Fruit fly (Drosophila melanogaster) whole organism, embryonic: ENCODE data around the gene nkt.

Source experiments
- Ada2b ChIP-seq: fragments of 200-800 bp; sonication (Bioruptor generic); IDR thresholded peaks from 2 replicates; pipeline ENCODE4 v1.3.6; 2022; ENCODE audit warnings: missing biosample characterization, missing genetic modification characterization
- CG10654 ChIP-seq: fragments of 200-800 bp; sonication (Bioruptor generic); optimal IDR thresholded peaks from 2 replicates; lab custom pipeline; 2016; ENCODE audit warnings: missing biosample characterization, missing genetic modification characterization
- CG11093 ChIP-seq: fragments of 200-800 bp; sonication (Bioruptor generic); IDR thresholded peaks from 3 replicates; pipeline ENCODE4 v1.3.6; 2022; ENCODE audit warnings: missing biosample characterization, missing genetic modification characterization
- CG12299 ChIP-seq: fragments of 200-800 bp; sonication (Bioruptor generic); optimal IDR thresholded peaks from 2 replicates; lab custom pipeline; 2018; ENCODE audit warnings: missing biosample characterization, mild to moderate bottlenecking, missing genetic modification characterization
- CG18262 ChIP-seq: fragments of 200-800 bp; optimal IDR thresholded peaks from 3 replicates; lab custom pipeline; 2019; ENCODE audit warnings: missing biosample characterization, mild to moderate bottlenecking, missing genetic modification characterization, moderate library complexity
- CG18764 ChIP-seq: fragments of 200-800 bp; sonication (Bioruptor generic); optimal IDR thresholded peaks from 3 replicates; lab custom pipeline; 2016; ENCODE audit warnings: missing biosample characterization, missing genetic modification characterization
- CG2202 ChIP-seq: fragments of 200-800 bp; sonication (Bioruptor generic); optimal IDR thresholded peaks from 2 replicates; lab custom pipeline; 2018; ENCODE audit warnings: missing biosample characterization, mild to moderate bottlenecking, missing genetic modification characterization
- CG2712 ChIP-seq: fragments of 200-800 bp; optimal IDR thresholded peaks from 3 replicates; lab custom pipeline; 2019; ENCODE audit warnings: missing biosample characterization, mild to moderate bottlenecking, missing genetic modification characterization, moderate library complexity
- CG34376 ChIP-seq: fragments of 200-800 bp; sonication (Bioruptor generic); optimal IDR thresholded peaks from 2 replicates; lab custom pipeline; 2018; ENCODE audit warnings: missing biosample characterization, mild to moderate bottlenecking, missing genetic modification characterization
- CG6683 ChIP-seq: fragments of 200-800 bp; sonication (Bioruptor generic); optimal IDR thresholded peaks from 2 replicates; lab custom pipeline; 2017; ENCODE audit warnings: missing biosample characterization, mild to moderate bottlenecking, missing genetic modification characterization, missing genetic modification reagents
- CG6791 ChIP-seq: fragments of 200-800 bp; sonication (Bioruptor generic); IDR thresholded peaks from 3 replicates; pipeline ENCODE4 v1.3.6; 2022; ENCODE audit warnings: missing biosample characterization, missing genetic modification characterization; ENCODE audit not compliant: partially characterized antibody
- CG7786 ChIP-seq: fragments of 200-800 bp; sonication (Bioruptor generic); optimal IDR thresholded peaks from 2 replicates; lab custom pipeline; 2016; ENCODE audit warnings: missing biosample characterization, missing genetic modification characterization
- CG8359 ChIP-seq: fragments of 200-800 bp; sonication (Bioruptor generic); optimal IDR thresholded peaks from 2 replicates; lab custom pipeline; 2017; ENCODE audit warnings: missing biosample characterization, mild to moderate bottlenecking, missing genetic modification characterization, borderline replicate concordance
- CG8924 ChIP-seq: fragments of 200-800 bp; optimal IDR thresholded peaks from 3 replicates; lab custom pipeline; 2019; ENCODE audit warnings: missing biosample characterization, mild to moderate bottlenecking, missing genetic modification characterization, moderate library complexity
- CG9817 ChIP-seq: fragments of 200-800 bp; sonication (Bioruptor generic); optimal IDR thresholded peaks from 2 replicates; lab custom pipeline; 2018; ENCODE audit warnings: missing biosample characterization, mild to moderate bottlenecking, missing genetic modification characterization, moderate library complexity
- CrebB ChIP-seq: fragments of 200-800 bp; sonication (Bioruptor generic); optimal IDR thresholded peaks from 3 replicates; lab custom pipeline; 2018; ENCODE audit warnings: missing biosample characterization, mild to moderate bottlenecking, missing genetic modification characterization
- D ChIP-seq, 2 experiments: fragments of 200-800 bp in 1 of 2; fragments of >200 bp in 1 of 2; sonication (Bioruptor generic) in 1 of 2; optimal IDR thresholded peaks; 2 replicates in 1 of 2; 3 replicates in 1 of 2; lab custom pipeline; 2017; ENCODE audit warnings: mild to moderate bottlenecking in 1 of 2, missing biosample characterization in 1 of 2, missing genetic modification characterization in 1 of 2, missing genetic modification reagents in 1 of 2
- D19B ChIP-seq: fragments of 200-800 bp; sonication (Bioruptor generic); optimal IDR thresholded peaks from 2 replicates; lab custom pipeline; 2017; ENCODE audit warnings: missing biosample characterization, mild to moderate bottlenecking, missing genetic modification characterization
- Doc3 ChIP-seq: fragments of 200-800 bp; sonication (Bioruptor generic); IDR thresholded peaks from 3 replicates; pipeline ENCODE4 v1.3.6; 2022; ENCODE audit warnings: missing biosample characterization, missing genetic modification characterization; ENCODE audit not compliant: partially characterized antibody
- ERR ChIP-seq: fragments of 200-800 bp; sonication (Bioruptor generic); optimal IDR thresholded peaks from 2 replicates; lab custom pipeline; 2016; ENCODE audit warnings: missing biosample characterization, missing genetic modification characterization
- Fer1 ChIP-seq: fragments of 200-800 bp; sonication (Bioruptor generic); optimal IDR thresholded peaks from 2 replicates; lab custom pipeline; 2017; ENCODE audit warnings: missing biosample characterization, mild to moderate bottlenecking, missing genetic modification characterization
- GATAe ChIP-seq: fragments of 200-800 bp; sonication (Bioruptor generic); conservative IDR thresholded peaks from 2 replicates; pipeline ENCODE4 v1.3.6; 2022; ENCODE audit warnings: missing biosample characterization, missing genetic modification characterization
- Hr78 ChIP-seq, 2 experiments: fragments of 200-800 bp in 1 of 2; fragments of >200 bp in 1 of 2; sonication (Bioruptor generic) in 1 of 2; optimal IDR thresholded peaks; 2 replicates each; lab custom pipeline; 2017 to 2019; ENCODE audit warnings: missing biosample characterization in 2 of 2, missing genetic modification characterization in 2 of 2, mild to moderate bottlenecking in 1 of 2, moderate library complexity in 1 of 2
- MBD-R2 ChIP-seq: fragments of 200-800 bp; sonication (Bioruptor generic); IDR thresholded peaks from 2 replicates; pipeline ENCODE4 v1.3.6; 2022; ENCODE audit warnings: missing biosample characterization, missing genetic modification characterization
- NC2β ChIP-seq: fragments of 200-800 bp; sonication (Bioruptor generic); optimal IDR thresholded peaks from 2 replicates; lab custom pipeline; 2016; ENCODE audit warnings: missing biosample characterization, missing genetic modification characterization
- Nf-YA ChIP-seq: fragments of 200-800 bp; sonication (Bioruptor generic); IDR thresholded peaks from 2 replicates; pipeline ENCODE4 v1.3.6; 2022; ENCODE audit warnings: missing biosample characterization, missing genetic modification characterization
- Poxn ChIP-seq: fragments of 200-800 bp; sonication (Bioruptor generic); IDR thresholded peaks from 2 replicates; pipeline ENCODE4 v1.3.6; 2022; ENCODE audit warnings: missing biosample characterization, missing genetic modification characterization
- Rx ChIP-seq: fragments of 200-800 bp; sonication (Bioruptor generic); IDR thresholded peaks from 2 replicates; pipeline ENCODE4 v1.3.6; 2022; ENCODE audit warnings: missing biosample characterization, missing genetic modification characterization
- Spps ChIP-seq: fragments of 200-800 bp; sonication (Bioruptor generic); optimal IDR thresholded peaks from 2 replicates; lab custom pipeline; 2018; ENCODE audit warnings: missing biosample characterization, mild to moderate bottlenecking, missing genetic modification characterization
- Stat92E ChIP-seq, 3 experiments: fragments of >200 bp in 2 of 3; fragments of 200-800 bp in 1 of 3; sonication (Bioruptor generic) in 1 of 3; optimal IDR thresholded peaks; 2 replicates each; lab custom pipeline; 2017 to 2019; ENCODE audit warnings: missing biosample characterization in 3 of 3, missing genetic modification characterization in 3 of 3, mild to moderate bottlenecking in 1 of 3, moderate library complexity in 1 of 3
- Trl ChIP-seq, 3 experiments: fragments of >200 bp in 2 of 3; fragments of 200-800 bp in 1 of 3; sonication (Bioruptor generic) in 1 of 3; optimal IDR thresholded peaks; 2 replicates in 1 of 3; 3 replicates in 2 of 3; lab custom pipeline; 2016 to 2017; ENCODE audit warnings: missing biosample characterization in 1 of 3, missing genetic modification characterization in 1 of 3
- ac ChIP-seq: fragments of 200-800 bp; sonication (Bioruptor generic); optimal IDR thresholded peaks from 3 replicates; lab custom pipeline; 2017; ENCODE audit warnings: missing biosample characterization, mild to moderate bottlenecking, missing genetic modification characterization
- ash1 ChIP-seq: fragments of 200-800 bp; sonication (Bioruptor generic); optimal IDR thresholded peaks from 2 replicates; lab custom pipeline; 2018; ENCODE audit warnings: missing biosample characterization, mild to moderate bottlenecking, missing genetic modification characterization
- caup ChIP-seq: fragments of 200-800 bp; sonication (Bioruptor generic); optimal IDR thresholded peaks from 3 replicates; lab custom pipeline; 2017; ENCODE audit warnings: missing biosample characterization, mild to moderate bottlenecking, missing genetic modification characterization, moderate library complexity; ENCODE audit not compliant: severe bottlenecking
- dan ChIP-seq: fragments of 200-800 bp; sonication (Bioruptor generic); IDR thresholded peaks from 2 replicates; pipeline ENCODE4 v1.3.6; 2022; ENCODE audit warnings: missing biosample characterization, missing genetic modification characterization
- dmrt99B ChIP-seq: fragments of 200-800 bp; sonication (Bioruptor generic); optimal IDR thresholded peaks from 2 replicates; lab custom pipeline; 2018; ENCODE audit warnings: missing biosample characterization, mild to moderate bottlenecking, missing genetic modification characterization, moderate library complexity
- exex ChIP-seq: fragments of 200-800 bp; sonication (Bioruptor generic); optimal IDR thresholded peaks from 4 replicates; lab custom pipeline; 2018; ENCODE audit warnings: missing biosample characterization, mild to moderate bottlenecking, missing genetic modification characterization, moderate library complexity
- grn ChIP-seq: fragments of 200-800 bp; sonication (Bioruptor generic); optimal IDR thresholded peaks from 3 replicates; lab custom pipeline; 2017; ENCODE audit warnings: missing biosample characterization, missing genetic modification characterization
- hb ChIP-seq: fragments of 200-800 bp; sonication (Bioruptor generic); IDR thresholded peaks from 3 replicates; pipeline ENCODE4 v1.3.6; 2022; ENCODE audit warnings: missing biosample characterization, missing genetic modification characterization; ENCODE audit not compliant: partially characterized antibody
- kah ChIP-seq: fragments of 200-800 bp; sonication (Bioruptor generic); optimal IDR thresholded peaks from 2 replicates; lab custom pipeline; 2018; ENCODE audit warnings: missing biosample characterization, mild to moderate bottlenecking, missing genetic modification characterization
- kni ChIP-seq: fragments of 200-800 bp; sonication (Bioruptor generic); optimal IDR thresholded peaks from 3 replicates; lab custom pipeline; 2017; ENCODE audit warnings: mild to moderate bottlenecking, missing biosample characterization, missing genetic modification reagents, missing genetic modification characterization
- lola ChIP-seq, 3 experiments: fragments of >200 bp in 2 of 3; fragments of 200-800 bp in 1 of 3; sonication (Bioruptor generic) in 1 of 3; optimal IDR thresholded peaks; 2 replicates each; lab custom pipeline; 2017 to 2019; ENCODE audit warnings: missing biosample characterization in 3 of 3, missing genetic modification characterization in 3 of 3, mild to moderate bottlenecking in 1 of 3, moderate library complexity in 1 of 3
- maf-S ChIP-seq: fragments of 200-800 bp; sonication (Bioruptor generic); optimal IDR thresholded peaks from 2 replicates; lab custom pipeline; 2016; ENCODE audit warnings: missing biosample characterization, missing genetic modification characterization
- psq ChIP-seq: fragments of 200-800 bp; sonication (Bioruptor generic); optimal IDR thresholded peaks from 2 replicates; lab custom pipeline; 2017; ENCODE audit warnings: missing biosample characterization, missing genetic modification characterization
- sisA ChIP-seq: fragments of 200-800 bp; sonication (Bioruptor generic); IDR thresholded peaks from 2 replicates; pipeline ENCODE4 v1.3.6; 2022; ENCODE audit warnings: missing biosample characterization, missing genetic modification characterization
- unpg ChIP-seq: fragments of 200-800 bp; sonication (Bioruptor generic); optimal IDR thresholded peaks from 3 replicates; lab custom pipeline; 2018; ENCODE audit warnings: missing biosample characterization, mild to moderate bottlenecking, missing genetic modification characterization, moderate library complexity
- wek ChIP-seq: fragments of 200-800 bp; sonication (Bioruptor generic); optimal IDR thresholded peaks from 3 replicates; lab custom pipeline; 2018; ENCODE audit warnings: missing biosample characterization, mild to moderate bottlenecking, missing genetic modification characterization, moderate library complexity

Gene nkt

DNA sequence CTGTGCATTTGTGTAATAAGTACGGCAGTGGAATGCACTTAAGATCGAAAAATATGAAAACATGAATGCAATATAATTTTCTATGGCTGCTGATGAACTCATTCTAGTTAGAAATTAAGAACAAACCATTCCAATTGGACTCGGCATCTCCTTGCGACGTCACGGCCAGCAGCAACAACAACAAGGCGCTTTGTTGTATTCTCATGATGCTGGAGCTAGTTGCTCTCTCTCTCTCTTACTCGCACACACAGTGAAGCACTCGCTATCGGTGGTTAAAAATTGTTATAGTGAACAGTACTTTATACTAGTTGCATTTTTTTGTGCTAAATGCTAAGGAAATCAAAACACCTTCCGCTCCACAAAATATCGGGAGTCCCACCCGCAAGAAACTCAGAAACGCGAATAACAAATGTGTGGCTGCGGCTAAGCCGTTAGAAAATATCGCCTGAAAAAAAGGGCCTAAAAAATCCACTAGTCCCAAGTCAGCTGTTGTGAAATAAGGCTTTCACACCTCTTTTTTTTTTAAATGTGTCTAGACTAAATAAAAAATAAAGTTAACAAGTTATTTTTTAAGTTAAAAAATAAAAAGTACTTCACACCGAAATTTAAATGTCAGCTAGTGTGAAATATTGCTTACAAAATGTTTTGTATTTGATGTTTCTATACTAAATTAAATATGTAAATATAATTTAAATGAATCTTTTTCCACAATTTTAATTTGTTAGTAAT, 4.6 kb downstream of the nkt start, which contains the start of gene Plod (continued):
- TF ChIP-seq Rx (GFP tag; lab: Robert Waterston, UW) (no peak), grn (GFP tag; lab: Kevin White, UChicago) (no peak), caup (GFP tag; lab: Kevin White, UChicago) (peak; percentile 40), Poxn (no peak), CG2712 (tag; lab: Kevin White, UChicago) (peak; percentile 72), CG18262 (tag; lab: Kevin White, UChicago) (peak; percentile 48), GATAe (GFP tag; lab: Robert Waterston, UW) (no peak), ash1 (GFP tag; lab: Kevin White, UChicago) (no peak), CG8924 (tag; lab: Kevin White, UChicago) (peak; percentile 40), lola (GFP tag; optimal IDR thresholded peaks at IDR 0.05; lab: Kevin White, UChicago) (peak in 2 of 3 experiments; percentile 40 to 96), CG11093 (GFP tag; lab: Robert Waterston, UW) (no peak), kni (GFP tag; lab: Kevin White, UChicago) (no peak), Spps (tag; lab: Kevin White, UChicago) (peak; percentile 11), Stat92E (GFP tag; optimal IDR thresholded peaks at IDR 0.05; lab: Kevin White, UChicago) (peak in 1 of 3 experiments; percentile 16), ac (no peak), CrebB (tag; lab: Kevin White, UChicago) (peak; percentile 28), Trl (optimal IDR thresholded peaks at IDR 0.05; lab: Kevin White, UChicago) (peak in 1 of 2 experiments; percentile 16), Trl (GFP tag; optimal IDR thresholded peaks at IDR 0.05; lab: Kevin White, UChicago) (no peak), sisA (GFP tag; lab: Robert Waterston, UW) (no peak), unpg (peak; percentile 56), CG6791 (0 out of 3 replicates have a peak, but pooled peaks have one; percentile 45), CG18764 (GFP tag; lab: Kevin White, UChicago) (peak; percentile 0), CG2202 (tag; lab: Kevin White, UChicago) (peak; percentile 27), maf-S (GFP tag; lab: Kevin White, UChicago) (no peak), Ada2b (GFP tag; lab: Robert Waterston, UW) (no peak), D19B (GFP tag; lab: Kevin White, UChicago) (no peak), Doc3 (no peak), dan (GFP tag; lab: Robert Waterston, UW) (no peak), CG8359 (GFP tag; lab: Kevin White, UChicago) (no peak), wek (GFP tag; lab: Kevin White, UChicago) (peak; percentile 38), CG10654 (GFP tag; lab: Kevin White, UChicago) (peak; percentile 23), MBD-R2 (GFP tag; lab: Robert Waterston, UW) (peak; percentile 73), CG12299 (tag; lab: Kevin White, UChicago) (peak; percentile 57), CG34376 (GFP tag; lab: Kevin White, UChicago) (peak; percentile 53), psq (GFP tag; lab: Kevin White, UChicago) (peak; percentile 43), NC2β (GFP tag; lab: Kevin White, UChicago) (peak; percentile 31), dmrt99B (tag; lab: Kevin White, UChicago) (peak; percentile 27), CG9817 (tag; lab: Kevin White, UChicago) (no peak), Hr78 (GFP tag; optimal IDR thresholded peaks at IDR 0.05; lab: Kevin White, UChicago) (no peak), kah (GFP tag; lab: Kevin White, UChicago) (no peak), hb (GFP tag; lab: Robert Waterston, UW) (no peak; the same call in 2 of the 3 replicates), D (optimal IDR thresholded peaks at IDR 0.05; lab: Kevin White, UChicago) (peak; percentile 67), D (GFP tag; optimal IDR thresholded peaks at IDR 0.05; lab: Kevin White, UChicago) (peak; percentile 1), ERR (GFP tag; lab: Kevin White, UChicago) (no peak), Fer1 (GFP tag; lab: Kevin White, UChicago) (peak; percentile 30), CG7786 (no peak), CG6683 (GFP tag; lab: Kevin White, UChicago) (no peak), Nf-YA (no peak; the same call in 1 of the 2 replicates), exex (tag; lab: Kevin White, UChicago) (no peak)
